Worm (Caenorhabditis elegans): Measurements from ENCODE around the gene ugt-38.

ce11 chrV:7140368-7140767 lies 6.9 kb downstream of the ugt-38 start:
- TF ChIP-seq dao-5 (tag; optimal IDR thresholded peaks at IDR 0.05) = no peak
- TF ChIP-seq W03F9.2 (tag; optimal IDR thresholded peaks at IDR 0.05) = no peak
